Worm (Caenorhabditis elegans): Measurements from ENCODE around the gene Y55D5A.4.

Y55D5A.4 gene

DNA sequence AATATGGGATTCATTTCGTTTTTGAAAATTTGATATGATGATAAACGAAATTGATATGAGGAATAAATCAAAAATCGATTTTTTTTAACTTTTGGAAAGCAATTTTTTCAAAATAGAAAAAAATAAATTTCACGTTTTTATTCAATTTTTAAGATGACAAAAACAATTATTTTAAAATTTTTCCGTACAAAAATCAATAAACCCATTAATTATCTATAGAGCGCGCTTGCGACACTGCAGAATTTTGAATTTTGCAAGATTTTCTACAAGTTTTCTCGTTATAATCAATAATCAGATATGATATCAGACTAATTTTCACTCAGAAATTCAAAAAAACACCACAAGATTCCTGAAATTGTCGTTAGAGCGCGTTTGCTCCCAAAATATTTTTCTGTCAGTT, 45.9 kb downstream of the Y55D5A.4 start, which contains the start of gene R10F2.6:
Gene R10F2.6 (minus strand): TSS at position 101 of the 400 bp plus-strand sequence.
- no peak for TF ChIP-seq nhr-12 (tag; optimal IDR thresholded peaks at IDR 0.05)
- TF ChIP-seq snpc-4 (tag; optimal IDR thresholded peaks at IDR 0.05) = no peak
- no peak for TF ChIP-seq nhr-77 (tag; optimal IDR thresholded peaks at IDR 0.05)
- TF ChIP-seq mab-5 (tag; optimal IDR thresholded peaks at IDR 0.05) = no peak
- no peak for TF ChIP-seq C34F6.9 (tag; optimal IDR thresholded peaks at IDR 0.05)
- TF ChIP-seq alr-1 (tag; optimal IDR thresholded peaks at IDR 0.05) = no peak
- no peak for TF ChIP-seq nhr-237 (tag; optimal IDR thresholded peaks at IDR 0.05)
- TF ChIP-seq fos-1 (tag; optimal IDR thresholded peaks at IDR 0.05) = no peak

- no peak for TF ChIP-seq snpc-4 (tag; optimal IDR thresholded peaks at IDR 0.05)
- TF ChIP-seq F13H6.1 (tag; optimal IDR thresholded peaks at IDR 0.05) = no peak
- TF ChIP-seq unc-55 (GFP tag; optimal IDR thresholded peaks at IDR 0.05) = no peak
- no peak for TF ChIP-seq crh-2 (tag; optimal IDR thresholded peaks at IDR 0.05)
- TF ChIP-seq R02D3.7 (tag; optimal IDR thresholded peaks at IDR 0.05) = no peak
- TF ChIP-seq nhr-129 (tag; optimal IDR thresholded peaks at IDR 0.05) = no peak
- TF ChIP-seq nhr-237 (tag; optimal IDR thresholded peaks at IDR 0.05) = no peak
Measured at ce11 chrIII:2941578-2941977, 48.3 kb downstream of the Y55D5A.4 start.

Data from whole organism, L2 larva.